Worm (Caenorhabditis elegans) whole organism, L1 larva: Measurements from ENCODE around the gene maoc-1.

Source experiments
- C16A3.4 ChIP-seq: fragments of 150-350 bp; optimal IDR thresholded peaks from 2 replicates; lab custom pipeline; 2014; ENCODE audit warnings: missing biosample characterization, missing genetic modification characterization
- F16B12.6 ChIP-seq: fragments of 150-350 bp; optimal IDR thresholded peaks from 2 replicates; lab custom pipeline; 2014; ENCODE audit warnings: missing biosample characterization, missing genetic modification characterization
- Y116A8C.19 ChIP-seq: sonication (generic microtip); optimal IDR thresholded peaks from 2 replicates; lab custom pipeline; 2016; ENCODE audit warnings: missing compliant biosample characterization, missing genetic modification characterization, borderline replicate concordance
- aha-1 ChIP-seq: fragments of 150-350 bp; optimal IDR thresholded peaks from 2 replicates; lab custom pipeline; 2014; ENCODE audit warnings: missing biosample characterization, missing genetic modification characterization
- alr-1 ChIP-seq: fragments of 200-800 bp; sonication (Bioruptor generic); optimal IDR thresholded peaks from 2 replicates; lab custom pipeline; 2018; ENCODE audit warnings: borderline replicate concordance, mild to moderate bottlenecking, missing genetic modification characterization, missing compliant biosample characterization
- aly-2 ChIP-seq: fragments of 150-350 bp; optimal IDR thresholded peaks from 2 replicates; lab custom pipeline; 2014; ENCODE audit warnings: missing biosample characterization, missing genetic modification characterization
- blmp-1 ChIP-seq: fragments of 150-350 bp; optimal IDR thresholded peaks from 2 replicates; lab custom pipeline; 2014; ENCODE audit warnings: missing biosample characterization, missing genetic modification characterization
- ceh-63 ChIP-seq: fragments of 200-800 bp; sonication (Bioruptor generic); optimal IDR thresholded peaks from 2 replicates; lab custom pipeline; 2018; ENCODE audit warnings: mild to moderate bottlenecking, missing genetic modification characterization, missing compliant biosample characterization
- ceh-82 ChIP-seq, 3 experiments: fragments of 150-350 bp in 1 of 3; sonication (generic microtip) in 2 of 3; optimal IDR thresholded peaks; 2 replicates each; lab custom pipeline; 2014 to 2017; ENCODE audit warnings: missing biosample characterization in 3 of 3, missing genetic modification characterization in 3 of 3
- ceh-88 ChIP-seq: fragments of 200-800 bp; sonication (Bioruptor generic); IDR thresholded peaks from 2 replicates; pipeline ENCODE4 v1.3.6; 2022; ENCODE audit warnings: missing genetic modification characterization, missing compliant biosample characterization
- ces-1 ChIP-seq: fragments of 150-350 bp; optimal IDR thresholded peaks from 2 replicates; lab custom pipeline; 2014; ENCODE audit warnings: missing biosample characterization, missing genetic modification reagents, missing genetic modification characterization
- efl-1 ChIP-seq, 4 experiments: fragments of 150-350 bp; optimal IDR thresholded peaks in 3 of 4; peaks in 1 of 4; 1 replicate in 1 of 4; 2 replicates in 3 of 4; lab custom pipeline; 2014; ENCODE audit warnings: missing biosample characterization in 2 of 4, missing genetic modification characterization in 2 of 4, missing genetic modification reagents in 2 of 4
- efl-3 ChIP-seq: fragments of 200-800 bp; sonication (Bioruptor generic); optimal IDR thresholded peaks from 2 replicates; lab custom pipeline; 2018; ENCODE audit warnings: mild to moderate bottlenecking, missing genetic modification characterization, missing compliant biosample characterization
- elt-2 ChIP-seq: sonication (generic microtip); optimal IDR thresholded peaks from 2 replicates; lab custom pipeline; 2016; ENCODE audit warnings: missing genetic modification characterization, mild to moderate bottlenecking, inconsistent platforms, missing compliant biosample characterization, missing genetic modification reagents
- elt-3 ChIP-seq, 6 experiments: fragments of 150-350 bp in 1 of 6; sonication (generic microtip); optimal IDR thresholded peaks; 2 replicates each; lab custom pipeline; 2017 to 2018; ENCODE audit warnings: missing biosample characterization in 6 of 6, missing genetic modification characterization in 6 of 6, inconsistent platforms in 1 of 6
- fkh-10 ChIP-seq: sonication (generic microtip); optimal IDR thresholded peaks from 2 replicates; lab custom pipeline; 2017; ENCODE audit warnings: missing biosample characterization, missing genetic modification reagents, missing genetic modification characterization
- fkh-8 ChIP-seq: sonication (generic microtip); optimal IDR thresholded peaks from 2 replicates; lab custom pipeline; 2016; ENCODE audit warnings: mild to moderate bottlenecking, missing genetic modification characterization, missing compliant biosample characterization
- grh-1 ChIP-seq: fragments of 200-800 bp; sonication (Bioruptor generic); IDR thresholded peaks from 2 replicates; pipeline ENCODE4 v1.3.6; 2022; ENCODE audit warnings: missing genetic modification reagents, missing genetic modification characterization, missing compliant biosample characterization
- isw-1 ChIP-seq: fragments of 200-800 bp; sonication (Bioruptor generic); IDR thresholded peaks from 2 replicates; pipeline ENCODE4 v1.3.6; 2022; ENCODE audit warnings: missing genetic modification characterization, missing compliant biosample characterization
- lin-13 ChIP-seq: fragments of 150-350 bp; optimal IDR thresholded peaks from 2 replicates; lab custom pipeline; 2014; ENCODE audit warnings: missing biosample characterization, missing genetic modification reagents, missing genetic modification characterization
- lin-39 ChIP-seq: fragments of 150-350 bp; optimal IDR thresholded peaks from 2 replicates; lab custom pipeline; 2014; ENCODE audit warnings: missing biosample characterization, missing genetic modification reagents, missing genetic modification characterization
- lir-3 ChIP-seq: sonication (generic microtip); optimal IDR thresholded peaks from 2 replicates; lab custom pipeline; 2016; ENCODE audit warnings: mild to moderate bottlenecking, missing genetic modification characterization, moderate library complexity, missing compliant biosample characterization; ENCODE audit not compliant: poor library complexity
- lsy-2 ChIP-seq, 2 experiments: fragments of 150-350 bp; optimal IDR thresholded peaks; 2 replicates each; lab custom pipeline; 2014; ENCODE audit warnings: missing biosample characterization in 2 of 2, missing genetic modification characterization in 2 of 2
- mab-9 ChIP-seq: fragments of 200-800 bp; sonication (Bioruptor generic); IDR thresholded peaks from 2 replicates; pipeline ENCODE4 v1.3.6; 2022; ENCODE audit warnings: missing genetic modification reagents, missing genetic modification characterization, missing compliant biosample characterization
- mdl-1 ChIP-seq, 2 experiments: fragments of 150-350 bp; optimal IDR thresholded peaks; 2 replicates each; lab custom pipeline; 2014 to 2017; ENCODE audit warnings: missing biosample characterization in 2 of 2, missing genetic modification characterization in 2 of 2, inconsistent platforms in 1 of 2
- mep-1 ChIP-seq: fragments of 150-350 bp; optimal IDR thresholded peaks from 2 replicates; lab custom pipeline; 2014; ENCODE audit warnings: missing biosample characterization, missing genetic modification characterization
- nhr-12 ChIP-seq: sonication (generic microtip); optimal IDR thresholded peaks from 2 replicates; lab custom pipeline; 2017; ENCODE audit warnings: missing biosample characterization, missing genetic modification characterization
- nhr-19 ChIP-seq: fragments of 200-800 bp; sonication (Bioruptor generic); conservative IDR thresholded peaks from 2 replicates; pipeline ENCODE4 v1.3.6; 2022; ENCODE audit warnings: missing genetic modification characterization, missing compliant biosample characterization
- nhr-20 ChIP-seq: sonication (generic microtip); optimal IDR thresholded peaks from 2 replicates; lab custom pipeline; 2016; ENCODE audit warnings: mild to moderate bottlenecking, missing genetic modification characterization, missing compliant biosample characterization
- nhr-237 ChIP-seq: fragments of 150-350 bp; optimal IDR thresholded peaks from 2 replicates; lab custom pipeline; 2014; ENCODE audit warnings: missing biosample characterization, missing genetic modification characterization
- nhr-47 ChIP-seq: sonication (generic microtip); optimal IDR thresholded peaks from 2 replicates; lab custom pipeline; 2016; ENCODE audit warnings: mild to moderate bottlenecking, missing genetic modification characterization, moderate library complexity, missing compliant biosample characterization
- nhr-71 ChIP-seq: sonication (generic microtip); optimal IDR thresholded peaks from 2 replicates; lab custom pipeline; 2016; ENCODE audit warnings: mild to moderate bottlenecking, missing genetic modification characterization, moderate library complexity, missing compliant biosample characterization
- nhr-77 ChIP-seq: fragments of 150-350 bp; optimal IDR thresholded peaks from 2 replicates; lab custom pipeline; 2014; ENCODE audit warnings: missing biosample characterization, missing genetic modification characterization
- nhr-85 ChIP-seq: sonication (generic microtip); peaks from one replicate; lab custom pipeline; 2016; ENCODE audit warnings: missing genetic modification characterization, inconsistent platforms, missing compliant biosample characterization
- snpc-4 ChIP-seq: fragments of 150-350 bp; optimal IDR thresholded peaks from 2 replicates; lab custom pipeline; 2014; ENCODE audit warnings: missing biosample characterization, missing genetic modification characterization
- sox-4 ChIP-seq: sonication (generic microtip); optimal IDR thresholded peaks from 2 replicates; lab custom pipeline; 2016; ENCODE audit warnings: missing genetic modification characterization, missing compliant biosample characterization
- swsn-7 ChIP-seq: sonication (generic microtip); optimal IDR thresholded peaks from 2 replicates; lab custom pipeline; 2016; ENCODE audit warnings: missing genetic modification characterization, missing compliant biosample characterization
- tbx-2 ChIP-seq: sonication (generic microtip); optimal IDR thresholded peaks from 2 replicates; lab custom pipeline; 2016; ENCODE audit warnings: missing genetic modification characterization, missing compliant biosample characterization
- unc-130 ChIP-seq: fragments of 150-350 bp; optimal IDR thresholded peaks from 2 replicates; lab custom pipeline; 2017; ENCODE audit warnings: missing biosample characterization, missing genetic modification characterization, inconsistent platforms
- unc-62 ChIP-seq: fragments of 150-350 bp; optimal IDR thresholded peaks from 2 replicates; lab custom pipeline; 2014; ENCODE audit warnings: missing biosample characterization, missing genetic modification reagents, missing genetic modification characterization
- unc-98 ChIP-seq: fragments of 200-800 bp; sonication (Bioruptor generic); IDR thresholded peaks from 2 replicates; pipeline ENCODE4 v1.3.6; 2022; ENCODE audit warnings: missing genetic modification characterization, missing compliant biosample characterization
- vab-15 ChIP-seq: sonication (generic microtip); optimal IDR thresholded peaks from 2 replicates; lab custom pipeline; 2017; ENCODE audit warnings: missing genotype, mild to moderate bottlenecking, missing genetic modification characterization, missing compliant biosample characterization
- zag-1 ChIP-seq: fragments of 150-350 bp; optimal IDR thresholded peaks from 2 replicates; lab custom pipeline; 2014; ENCODE audit warnings: missing biosample characterization, missing genetic modification characterization
- zip-4 ChIP-seq: fragments of 200-800 bp; sonication (Bioruptor generic); optimal IDR thresholded peaks from 2 replicates; lab custom pipeline; 2018; ENCODE audit warnings: mild to moderate bottlenecking, missing genetic modification characterization, moderate library complexity, missing compliant biosample characterization
- ztf-11 ChIP-seq, 2 experiments: sonication (generic microtip); optimal IDR thresholded peaks; 2 replicates each; lab custom pipeline; 2016 to 2017; ENCODE audit warnings: missing genetic modification characterization in 2 of 2, missing biosample characterization in 1 of 2, missing compliant biosample characterization in 1 of 2
- ztf-4 ChIP-seq: fragments of 150-350 bp; optimal IDR thresholded peaks from 2 replicates; lab custom pipeline; 2014; ENCODE audit warnings: missing biosample characterization, missing genetic modification characterization

The maoc-1 gene

ce11 chrII:7197434-7197833, 1.4 kb downstream of the maoc-1 start:
- TF ChIP-seq lin-13 (GFP tag; lab: Kevin White, UChicago) (no peak), nhr-19 (GFP tag; lab: Robert Waterston, UW) (0 out of 2 replicates have a peak, but pooled peaks have one; percentile 6)

DNA sequence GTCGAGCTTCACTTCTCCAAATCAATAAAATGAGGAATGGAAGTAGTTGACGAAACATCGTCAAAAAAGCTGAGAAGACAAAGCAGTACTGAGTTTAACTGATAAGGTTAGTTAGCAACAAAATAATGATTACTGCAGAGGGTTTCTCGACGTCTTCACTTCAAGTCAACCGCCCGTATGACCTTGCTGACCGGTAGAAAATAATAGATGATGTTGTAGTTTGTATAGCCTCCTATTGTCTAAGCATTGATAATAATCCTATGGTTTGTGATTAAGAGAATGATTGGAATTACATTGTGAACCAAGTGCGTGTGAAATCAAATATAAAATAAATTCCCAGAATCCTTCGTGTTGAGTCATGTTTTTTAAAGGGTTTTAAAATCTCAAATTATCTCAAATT, 3.2 kb downstream of the maoc-1 start, which contains the start of gene E04F6.6:
TSS of gene E04F6.6 (minus strand) at position 258 of the 400 bp plus-strand sequence.
- TF ChIP-seq nhr-20 (tag; lab: Kevin White, UChicago) (peak; percentile 14), swsn-7 (no peak), efl-3 (GFP tag; lab: Kevin White, UChicago) (no peak), nhr-237 (no peak), fkh-8 (tag; lab: Kevin White, UChicago) (no peak), elt-3 (tag; optimal IDR thresholded peaks at IDR 0.05; lab: Kevin White, UChicago) (peak in 2 of 6 experiments; percentile 12 to 67), ces-1 (GFP tag; lab: Kevin White, UChicago) (no peak), aha-1 (no peak), blmp-1 (peak; percentile 34)
- TF ChIP-seq, all 84 proteins: peak for 3

DNA sequence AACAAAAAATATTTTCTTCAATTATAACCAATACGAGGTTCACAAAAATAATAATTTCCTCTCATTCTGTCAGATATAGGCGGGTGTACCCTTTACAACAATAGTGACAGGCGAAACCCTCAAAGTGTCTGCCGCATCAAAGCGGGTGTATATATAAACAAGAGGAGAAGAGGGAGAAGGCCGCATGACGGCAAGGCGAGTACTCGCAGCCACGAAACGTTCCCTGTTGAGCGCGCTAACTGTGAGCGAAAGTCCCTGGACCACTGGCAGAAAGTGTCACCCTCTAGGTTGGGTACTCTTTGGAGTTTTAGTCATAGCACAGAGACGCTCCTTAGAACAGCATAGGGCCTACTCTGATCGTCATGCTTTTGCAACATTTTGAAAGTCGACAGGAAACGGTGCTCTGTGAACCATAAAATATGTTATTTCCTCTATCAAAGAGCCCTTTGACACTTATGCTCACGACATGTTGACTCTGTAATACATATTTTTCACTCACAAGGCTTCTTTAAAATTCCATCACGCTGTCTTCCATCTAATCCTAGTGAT, 4.0 kb downstream of the maoc-1 start, which contains the start of gene pcrg-1:
TSS of gene pcrg-1 (plus strand) at position 499 of the 549 bp plus-strand sequence.
- TF ChIP-seq lin-39 (peak; percentile 71), lir-3 (tag; lab: Kevin White, UChicago) (peak; percentile 85), sox-4 (peak; percentile 36), grh-1 (GFP tag; lab: Robert Waterston, UW) (peak; percentile 77), ceh-63 (GFP tag; lab: Kevin White, UChicago) (peak; percentile 67), zag-1 (tag; lab: Kevin White, UChicago) (no peak), unc-98 (GFP tag; lab: Robert Waterston, UW) (0 out of 2 replicates have a peak, but pooled peaks have one; percentile 9), mdl-1 (tag; optimal IDR thresholded peaks at IDR 0.05; lab: Kevin White, UChicago) (peak in 1 of 2 experiments; percentile 77), vab-15 (tag; lab: Kevin White, UChicago) (no peak), zip-4 (GFP tag; lab: Kevin White, UChicago) (peak; percentile 73), aha-1 (no peak), alr-1 (tag; lab: Kevin White, UChicago) (no peak), fkh-8 (tag; lab: Kevin White, UChicago) (no peak), ztf-11 (tag; optimal IDR thresholded peaks at IDR 0.05; lab: Kevin White, UChicago) (peak in 1 of 2 experiments; percentile 76), nhr-85 (tag; lab: Kevin White, UChicago) (peak; percentile 92), ceh-88 (peak; percentile 76), nhr-19 (GFP tag; lab: Robert Waterston, UW) (peak; percentile 93), nhr-77 (tag; lab: Kevin White, UChicago) (peak; percentile 41), nhr-71 (tag; lab: Kevin White, UChicago) (peak; percentile 89), lsy-2 (tag; optimal IDR thresholded peaks at IDR 0.05; lab: Kevin White, UChicago) (peak; percentile 54 to 81), fkh-10 (no peak), ztf-4 (tag; lab: Kevin White, UChicago) (peak; percentile 9), snpc-4 (peak; percentile 99), F16B12.6 (tag; lab: Kevin White, UChicago) (peak; percentile 8), C16A3.4 (tag; lab: Kevin White, UChicago) (peak; percentile 73), lin-13 (GFP tag; lab: Kevin White, UChicago) (peak; percentile 64), isw-1 (GFP tag; lab: Robert Waterston, UW) (peak; percentile 42), efl-1 (optimal IDR thresholded peaks at IDR 0.05; lab: Kevin White, UChicago) (peak; percentile 58 to 75), efl-1 (GFP tag; optimal IDR thresholded peaks at IDR 0.05 in 1 of 2; lab: Kevin White, UChicago) (peak; percentile 58 to 97), efl-3 (GFP tag; lab: Kevin White, UChicago) (peak; percentile 61), mep-1 (tag; lab: Kevin White, UChicago) (peak; percentile 74), nhr-47 (peak; percentile 90), elt-2 (peak; percentile 76), Y116A8C.19 (tag; lab: Kevin White, UChicago) (peak; percentile 15), nhr-237 (no peak), ceh-82 (tag; optimal IDR thresholded peaks at IDR 0.05; lab: Kevin White, UChicago) (peak; percentile 40 to 76 (median 73)), aly-2 (tag; lab: Kevin White, UChicago) (peak; percentile 36), nhr-20 (tag; lab: Kevin White, UChicago) (peak; percentile 89), nhr-12 (tag; lab: Kevin White, UChicago) (no peak), elt-3 (tag; optimal IDR thresholded peaks at IDR 0.05; lab: Kevin White, UChicago) (peak in 2 of 6 experiments; percentile 36 to 83), unc-130 (peak; percentile 24), tbx-2 (tag; lab: Kevin White, UChicago) (peak; percentile 83), mab-9 (GFP tag; lab: Robert Waterston, UW) (peak; percentile 72), unc-62 (GFP tag; lab: Kevin White, UChicago) (no peak)
